Worm (Caenorhabditis elegans) whole organism, late embryonic: ENCODE data around the gene F10D7.11.

Experiments used
- C08G9.2 ChIP-seq: sonication (generic microtip); optimal IDR thresholded peaks from 2 replicates; lab custom pipeline; 2016; ENCODE audit warnings: mild to moderate bottlenecking, missing genetic modification characterization, moderate library complexity, missing compliant biosample characterization
- C38D4.7 ChIP-seq: fragments of 200-800 bp; sonication (Bioruptor generic); optimal IDR thresholded peaks from 2 replicates; lab custom pipeline; 2018; ENCODE audit warnings: mild to moderate bottlenecking, missing genetic modification characterization, moderate library complexity, missing compliant biosample characterization
- K02D7.2 ChIP-seq: sonication (generic microtip); optimal IDR thresholded peaks from 2 replicates; lab custom pipeline; 2017; ENCODE audit warnings: mild to moderate bottlenecking, missing genetic modification characterization, missing compliant biosample characterization
- K09A11.1 ChIP-seq: sonication (generic microtip); optimal IDR thresholded peaks from 2 replicates; lab custom pipeline; 2017; ENCODE audit warnings: antibody characterized with exemption, mild to moderate bottlenecking, missing genetic modification characterization, missing compliant biosample characterization; ENCODE audit not compliant: insufficient read depth
- ahr-1 ChIP-seq: sonication (generic microtip); optimal IDR thresholded peaks from 2 replicates; lab custom pipeline; 2016; ENCODE audit warnings: missing genetic modification characterization, missing compliant biosample characterization
- ceh-14 ChIP-seq: sonication (generic microtip); optimal IDR thresholded peaks from 2 replicates; lab custom pipeline; 2016; ENCODE audit warnings: missing genotype, missing genetic modification characterization, missing compliant biosample characterization
- ceh-18 ChIP-seq: sonication (generic microtip); optimal IDR thresholded peaks from 2 replicates; lab custom pipeline; 2016; ENCODE audit warnings: missing genetic modification characterization, missing compliant biosample characterization
- ceh-22 ChIP-seq: sonication (generic microtip); optimal IDR thresholded peaks from 2 replicates; lab custom pipeline; 2017; ENCODE audit warnings: missing biosample characterization, missing genetic modification characterization
- ceh-30 ChIP-seq: fragments of 150-350 bp; optimal IDR thresholded peaks from 2 replicates; lab custom pipeline; 2014; ENCODE audit warnings: missing biosample characterization, missing genetic modification characterization
- ceh-31 ChIP-seq: sonication (generic microtip); optimal IDR thresholded peaks from 2 replicates; lab custom pipeline; 2016; ENCODE audit warnings: missing genetic modification characterization, missing compliant biosample characterization
- ceh-45 ChIP-seq: fragments of 200-800 bp; sonication (Bioruptor generic); IDR thresholded peaks from 2 replicates; pipeline ENCODE4 v1.3.6; 2022; ENCODE audit warnings: missing genetic modification reagents, missing genetic modification characterization, missing compliant biosample characterization
- ceh-48 ChIP-seq: sonication (generic microtip); optimal IDR thresholded peaks from 2 replicates; lab custom pipeline; 2016; ENCODE audit warnings: missing genetic modification characterization, inconsistent platforms, missing compliant biosample characterization
- ceh-9 ChIP-seq: sonication (generic microtip); optimal IDR thresholded peaks from 2 replicates; lab custom pipeline; 2016; ENCODE audit warnings: mild to moderate bottlenecking, missing genetic modification characterization, inconsistent platforms, missing compliant biosample characterization
- che-1 ChIP-seq: sonication (generic microtip); optimal IDR thresholded peaks from 2 replicates; lab custom pipeline; 2016; ENCODE audit warnings: mild to moderate bottlenecking, missing genetic modification characterization, missing compliant biosample characterization
- dmd-4 ChIP-seq: sonication (generic microtip); optimal IDR thresholded peaks from 2 replicates; lab custom pipeline; 2016; ENCODE audit warnings: borderline replicate concordance, missing genetic modification characterization, missing compliant biosample characterization
- dve-1 ChIP-seq: sonication (generic microtip); optimal IDR thresholded peaks from 2 replicates; lab custom pipeline; 2017; ENCODE audit warnings: antibody characterized with exemption, mild to moderate bottlenecking, missing genetic modification characterization, missing compliant biosample characterization
- elt-2 ChIP-seq: sonication (generic microtip); optimal IDR thresholded peaks from 2 replicates; lab custom pipeline; 2016; ENCODE audit warnings: missing genetic modification reagents, missing genetic modification characterization, missing compliant biosample characterization
- ets-4 ChIP-seq: sonication (generic microtip); optimal IDR thresholded peaks from 2 replicates; lab custom pipeline; 2016; ENCODE audit warnings: missing genetic modification characterization, missing compliant biosample characterization
- fkh-10 ChIP-seq: fragments of 150-350 bp; optimal IDR thresholded peaks from 2 replicates; lab custom pipeline; 2014; ENCODE audit warnings: missing biosample characterization, missing genetic modification reagents, missing genetic modification characterization
- gmeb-2 ChIP-seq: sonication (generic microtip); optimal IDR thresholded peaks from 2 replicates; lab custom pipeline; 2016; ENCODE audit warnings: missing genetic modification characterization, inconsistent platforms, missing compliant biosample characterization
- hlh-8 ChIP-seq: sonication (generic microtip); optimal IDR thresholded peaks from 2 replicates; lab custom pipeline; 2016; ENCODE audit warnings: missing genotype, missing genetic modification characterization, missing compliant biosample characterization
- lin-11 ChIP-seq: fragments of 200-800 bp; sonication (Bioruptor generic); optimal IDR thresholded peaks from 2 replicates; lab custom pipeline; 2018; ENCODE audit warnings: mild to moderate bottlenecking, missing genetic modification characterization, missing compliant biosample characterization
- madf-2 ChIP-seq: sonication (generic microtip); optimal IDR thresholded peaks from 2 replicates; lab custom pipeline; 2017; ENCODE audit warnings: missing genetic modification characterization, missing compliant biosample characterization
- nfya-1 ChIP-seq: sonication (generic microtip); optimal IDR thresholded peaks from 2 replicates; lab custom pipeline; 2017; ENCODE audit warnings: missing genetic modification characterization, mild to moderate bottlenecking, missing compliant biosample characterization, antibody characterized with exemption, moderate library complexity
- npax-4 ChIP-seq: sonication (generic microtip); optimal IDR thresholded peaks from 2 replicates; lab custom pipeline; 2016; ENCODE audit warnings: missing genetic modification characterization, missing compliant biosample characterization
- odd-2 ChIP-seq: sonication (generic microtip); optimal IDR thresholded peaks from 2 replicates; lab custom pipeline; 2017; ENCODE audit warnings: antibody characterized with exemption, mild to moderate bottlenecking, missing genetic modification characterization, missing compliant biosample characterization
- pat-9 ChIP-seq: fragments of 200-800 bp; sonication (Bioruptor generic); optimal IDR thresholded peaks from 2 replicates; lab custom pipeline; 2018; ENCODE audit warnings: mild to moderate bottlenecking, missing genetic modification characterization, moderate library complexity, missing compliant biosample characterization
- pha-2 ChIP-seq: sonication (generic microtip); optimal IDR thresholded peaks from 2 replicates; lab custom pipeline; 2017; ENCODE audit warnings: mild to moderate bottlenecking, missing genetic modification characterization, missing compliant biosample characterization
- pha-4 ChIP-seq: fragments of 150-350 bp; optimal IDR thresholded peaks from 2 replicates; lab custom pipeline; 2018; ENCODE audit warnings: missing biosample characterization, missing genetic modification reagents, missing genetic modification characterization
- sox-2 ChIP-seq: fragments of 200-800 bp; sonication (Bioruptor generic); IDR thresholded peaks from 2 replicates; pipeline ENCODE4 v1.3.6; 2022; ENCODE audit warnings: missing genetic modification reagents, missing genetic modification characterization, missing compliant biosample characterization
- sox-4 ChIP-seq: sonication (generic microtip); optimal IDR thresholded peaks from 2 replicates; lab custom pipeline; 2017; ENCODE audit warnings: mild to moderate bottlenecking, missing genetic modification characterization, inconsistent platforms, missing compliant biosample characterization
- syd-9 ChIP-seq: sonication (generic microtip); optimal IDR thresholded peaks from 2 replicates; lab custom pipeline; 2016; ENCODE audit warnings: mild to moderate bottlenecking, missing genetic modification characterization, moderate library complexity, missing compliant biosample characterization
- tbx-7 ChIP-seq: sonication (generic microtip); optimal IDR thresholded peaks from 2 replicates; lab custom pipeline; 2016; ENCODE audit warnings: missing genotype, missing genetic modification characterization, missing compliant biosample characterization
- unc-3 ChIP-seq, 2 experiments: fragments of 200-800 bp in 1 of 2; sonication (Bioruptor generic) in 1 of 2; sonication (generic microtip) in 1 of 2; conservative IDR thresholded peaks in 1 of 2; optimal IDR thresholded peaks in 1 of 2; 2 replicates each; pipeline versions ENCODE4 v1.3.6 to Lab custom; 2016 to 2022; ENCODE audit warnings: missing compliant biosample characterization in 2 of 2, missing genetic modification characterization in 2 of 2, missing genetic modification reagents in 1 of 2
- unc-42 ChIP-seq: sonication (generic microtip); optimal IDR thresholded peaks from 2 replicates; lab custom pipeline; 2016; ENCODE audit warnings: missing genotype, missing genetic modification characterization, missing compliant biosample characterization
- zip-5 ChIP-seq: sonication (generic microtip); optimal IDR thresholded peaks from 2 replicates; lab custom pipeline; 2016; ENCODE audit warnings: missing genetic modification characterization, missing compliant biosample characterization
- ztf-16 ChIP-seq: sonication (generic microtip); optimal IDR thresholded peaks from 2 replicates; lab custom pipeline; 2017; ENCODE audit warnings: missing genetic modification characterization, missing compliant biosample characterization

F10D7.11 gene

ce11 chrX:17336354-17336753 lies 26.3 kb upstream of the F10D7.11 start, which contains the start of gene C53C11.2:
C53C11.2 (plus strand) TSS chrX:17336637.
- no peak for TF ChIP-seq gmeb-2 (tag; lab: Kevin White, UChicago)
- no peak for TF ChIP-seq npax-4
- no peak for TF ChIP-seq zip-5 (tag; lab: Kevin White, UChicago)
- TF ChIP-seq odd-2 (tag; lab: Kevin White, UChicago): no peak
- no peak for TF ChIP-seq ceh-18
- peak; percentile 81 for TF ChIP-seq elt-2

ce11 chrX:17338944-17339343 lies 23.7 kb upstream of the F10D7.11 start:
- no peak for TF ChIP-seq K02D7.2
- no peak for TF ChIP-seq ceh-30 (tag; lab: Kevin White, UChicago)
- no peak for TF ChIP-seq C08G9.2 (tag; lab: Kevin White, UChicago)
- TF ChIP-seq ceh-22: no peak
- no peak for TF ChIP-seq dmd-4

ce11 chrX:17340484-17340883 lies 22.1 kb upstream of the F10D7.11 start, which contains the start of gene C53C11.1:
C53C11.1 (plus strand) TSS chrX:17340784.
- TF ChIP-seq lin-11 (tag; lab: Kevin White, UChicago) (no peak), ceh-45 (no peak), che-1 (tag; lab: Kevin White, UChicago) (no peak), hlh-8 (no peak), pha-2 (no peak), sox-2 (GFP tag; lab: Robert Waterston, UW) (no peak), madf-2 (tag; lab: Kevin White, UChicago) (no peak), pat-9 (tag; lab: Kevin White, UChicago) (no peak), tbx-7 (no peak), ceh-9 (tag; lab: Kevin White, UChicago) (no peak), dve-1 (tag; lab: Kevin White, UChicago) (no peak), C38D4.7 (GFP tag; lab: Kevin White, UChicago) (no peak), ceh-14 (tag; lab: Kevin White, UChicago) (no peak), syd-9 (tag; lab: Kevin White, UChicago) (no peak), ceh-48 (tag; lab: Kevin White, UChicago) (no peak), K09A11.1 (tag; lab: Kevin White, UChicago) (no peak), elt-2 (no peak), unc-3 (GFP tag; conservative IDR thresholded peaks at IDR 0.05; lab: Robert Waterston, UW) (no peak), unc-3 (tag; optimal IDR thresholded peaks at IDR 0.05; lab: Kevin White, UChicago) (no peak), sox-4 (tag; lab: Kevin White, UChicago) (no peak)

ce11 chrX:17349411-17349810 lies 13.2 kb upstream of the F10D7.11 start:
- no peak for TF ChIP-seq hlh-8
- TF ChIP-seq odd-2 (tag; lab: Kevin White, UChicago): no peak
- no peak for TF ChIP-seq ets-4 (tag; lab: Kevin White, UChicago)
- no peak for TF ChIP-seq ahr-1 (tag; lab: Kevin White, UChicago)
- no peak for TF ChIP-seq fkh-10 (GFP tag; lab: Kevin White, UChicago)
- no peak for TF ChIP-seq ztf-16 (tag; lab: Kevin White, UChicago)
- TF ChIP-seq tbx-7: no peak
- TF ChIP-seq lin-11 (tag; lab: Kevin White, UChicago): no peak
- TF ChIP-seq unc-42 (tag; lab: Kevin White, UChicago): no peak
- no peak for TF ChIP-seq ceh-22
- TF ChIP-seq ceh-18: no peak
- no peak for TF ChIP-seq pha-4
- TF ChIP-seq sox-2 (GFP tag; lab: Robert Waterston, UW): no peak
- TF ChIP-seq ceh-31 (tag; lab: Kevin White, UChicago): no peak
- TF ChIP-seq nfya-1: no peak
- TF ChIP-seq, all 69 proteins: peak for 0
